Fruit fly (Drosophila melanogaster) S2 (cell line): ENCODE results near the gene CG11857.

ENCODE experiments used
- CG8478 ChIP-seq: fragments of >200 bp; optimal IDR thresholded peaks from 2 replicates; lab custom pipeline; 2018
- CTCF ChIP-seq, 2 experiments: fragments of >200 bp; optimal IDR thresholded peaks; 2 replicates each; lab custom pipeline; 2018

DNA sequence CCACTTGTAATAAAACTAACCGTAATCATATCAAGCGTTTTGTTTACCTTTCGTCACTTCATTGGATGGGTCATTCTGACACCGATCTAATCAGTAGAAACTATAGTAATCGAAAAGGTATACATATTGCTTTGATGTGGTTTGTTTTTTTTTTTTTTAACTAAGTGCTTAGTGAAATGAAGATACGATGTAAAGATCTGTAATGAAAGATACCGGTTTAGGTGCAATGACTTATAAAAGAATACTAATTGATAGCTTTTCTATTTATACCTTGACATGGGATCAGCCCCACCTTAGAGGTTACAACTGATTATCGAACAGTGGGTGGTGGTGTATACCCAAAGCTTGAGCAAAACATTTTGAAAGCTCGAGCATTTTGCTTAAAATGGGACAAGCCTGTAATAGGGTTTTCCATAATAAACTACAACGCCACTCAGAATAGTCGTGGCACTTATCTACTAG lies 24.5 kb downstream of the CG11857 start, which contains the start of gene CG31300:
- no peak for TF ChIP-seq CG8478 (lab: Kevin White, UChicago)
- no peak for TF ChIP-seq CTCF (optimal IDR thresholded peaks at IDR 0.05; lab: Kevin White, UChicago)
